Worm (Caenorhabditis elegans) whole organism, L4 larva: ENCODE results near the gene R04F11.2.
A peak's percentile ranks its signal among the peaks of the same experiment; 100 is the strongest.

Source experiments
- T20F7.1 ChIP-seq: fragments of 200-800 bp; sonication (Bioruptor generic); optimal IDR thresholded peaks from 2 replicates; lab custom pipeline; 2018; ENCODE audit warnings: mild to moderate bottlenecking, missing genetic modification characterization, missing compliant biosample characterization
- T26A8.4 ChIP-seq: fragments of 200-800 bp; sonication (Bioruptor generic); IDR thresholded peaks from 2 replicates; pipeline ENCODE4 v1.3.6; 2022; ENCODE audit warnings: missing genetic modification characterization, missing compliant biosample characterization
- ZK337.2 ChIP-seq: fragments of 200-800 bp; sonication (Bioruptor generic); IDR thresholded peaks from 2 replicates; pipeline ENCODE4 v1.3.6; 2022; ENCODE audit warnings: missing genetic modification reagents, missing genetic modification characterization, missing compliant biosample characterization
- ZK546.5 ChIP-seq, 2 experiments: sonication (generic microtip); optimal IDR thresholded peaks; 2 replicates each; lab custom pipeline; 2017; ENCODE audit warnings: missing biosample characterization in 2 of 2, missing genetic modification characterization in 2 of 2
- aha-1 ChIP-seq: fragments of 150-350 bp; peaks from one replicate; lab custom pipeline; 2014; ENCODE audit warnings: missing biosample characterization, missing genetic modification characterization
- aly-2 ChIP-seq: sonication (generic microtip); optimal IDR thresholded peaks from 2 replicates; lab custom pipeline; 2018; ENCODE audit warnings: missing biosample characterization, missing genetic modification characterization
- ceh-28 ChIP-seq: fragments of 150-350 bp; optimal IDR thresholded peaks from 2 replicates; lab custom pipeline; 2014; ENCODE audit warnings: missing biosample characterization, missing genetic modification reagents, missing genetic modification characterization
- ceh-44 ChIP-seq: fragments of 200-800 bp; sonication (Bioruptor generic); IDR thresholded peaks from 2 replicates; pipeline ENCODE4 v1.3.6; 2022; ENCODE audit warnings: missing genetic modification reagents, missing genetic modification characterization, missing compliant biosample characterization
- cey-2 ChIP-seq: sonication (generic microtip); optimal IDR thresholded peaks from 3 replicates; lab custom pipeline; 2017; ENCODE audit warnings: missing genetic modification characterization, mild to moderate bottlenecking, missing compliant biosample characterization, antibody characterized with exemption, borderline replicate concordance; ENCODE audit not compliant: insufficient read depth
- daf-16 ChIP-seq, 3 experiments: sonication (generic microtip); optimal IDR thresholded peaks; 2 replicates each; lab custom pipeline; 2016 to 2017; ENCODE audit warnings: missing genetic modification characterization in 3 of 3, missing genetic modification reagents in 3 of 3, mild to moderate bottlenecking in 2 of 3, missing compliant biosample characterization in 2 of 3, missing biosample characterization in 1 of 3, moderate library complexity in 1 of 3
- daf-8 ChIP-seq: fragments of 200-800 bp; sonication (Bioruptor generic); IDR thresholded peaks from 2 replicates; pipeline ENCODE4 v1.3.6; 2022; ENCODE audit warnings: missing genetic modification characterization, missing compliant biosample characterization
- dmd-6 ChIP-seq: fragments of 200-800 bp; sonication (Bioruptor generic); IDR thresholded peaks from 2 replicates; pipeline ENCODE4 v1.3.6; 2022; ENCODE audit warnings: missing genetic modification reagents, missing genetic modification characterization, missing compliant biosample characterization
- dmd-8 ChIP-seq: fragments of 200-800 bp; sonication (Bioruptor generic); IDR thresholded peaks from 2 replicates; pipeline ENCODE4 v1.3.6; 2022; ENCODE audit warnings: missing genetic modification characterization, missing compliant biosample characterization
- dpl-1 ChIP-seq: fragments of 150-350 bp; optimal IDR thresholded peaks from 2 replicates; lab custom pipeline; 2014; ENCODE audit warnings: missing biosample characterization, missing genetic modification reagents, missing genetic modification characterization
- duxl-1 ChIP-seq: sonication (generic microtip); optimal IDR thresholded peaks from 2 replicates; lab custom pipeline; 2016; ENCODE audit warnings: mild to moderate bottlenecking, missing genetic modification characterization, moderate library complexity, missing compliant biosample characterization; ENCODE audit not compliant: poor library complexity
- dve-1 ChIP-seq: sonication (generic microtip); optimal IDR thresholded peaks from 2 replicates; lab custom pipeline; 2017; ENCODE audit warnings: antibody characterized with exemption, mild to moderate bottlenecking, missing genetic modification characterization, missing compliant biosample characterization; ENCODE audit not compliant: insufficient read depth
- egl-43 ChIP-seq: fragments of 200-800 bp; sonication (Bioruptor generic); IDR thresholded peaks from 2 replicates; pipeline ENCODE4 v1.3.6; 2022; ENCODE audit warnings: missing genetic modification reagents, missing genetic modification characterization, missing compliant biosample characterization
- hmg-1.1 ChIP-seq: fragments of 200-800 bp; sonication (Bioruptor generic); IDR thresholded peaks from 2 replicates; pipeline ENCODE4 v1.3.6; 2022; ENCODE audit warnings: missing genetic modification reagents, missing genetic modification characterization, missing compliant biosample characterization
- lin-1 ChIP-seq: fragments of 200-800 bp; sonication (Bioruptor generic); IDR thresholded peaks from 2 replicates; pipeline ENCODE4 v1.3.6; 2022; ENCODE audit warnings: missing genetic modification reagents, missing genetic modification characterization, missing compliant biosample characterization
- lin-13 ChIP-seq: fragments of 150-350 bp; optimal IDR thresholded peaks from 2 replicates; lab custom pipeline; 2014; ENCODE audit warnings: missing biosample characterization, missing genetic modification reagents, missing genetic modification characterization
- lin-15B ChIP-seq: fragments of 150-350 bp; sonication (generic microtip); optimal IDR thresholded peaks from 3 replicates; lab custom pipeline; 2014; ENCODE audit warnings: missing biosample characterization, missing genetic modification characterization
- lin-38 ChIP-seq: fragments of 200-800 bp; sonication (Bioruptor generic); IDR thresholded peaks from 2 replicates; pipeline ENCODE4 v1.3.6; 2022; ENCODE audit warnings: missing genetic modification reagents, missing genetic modification characterization, missing compliant biosample characterization
- mdl-1 ChIP-seq, 2 experiments: fragments of 150-350 bp in 1 of 2; sonication (generic microtip) in 1 of 2; optimal IDR thresholded peaks; 2 replicates each; lab custom pipeline; 2014 to 2017; ENCODE audit warnings: missing biosample characterization in 2 of 2, missing genetic modification characterization in 2 of 2
- mdt-29 ChIP-seq: fragments of 200-800 bp; sonication (Bioruptor generic); IDR thresholded peaks from 2 replicates; pipeline ENCODE4 v1.3.6; 2022; ENCODE audit warnings: missing genetic modification reagents, missing genetic modification characterization, missing compliant biosample characterization
- mep-1 ChIP-seq: fragments of 150-350 bp; sonication (generic microtip); optimal IDR thresholded peaks from 3 replicates; lab custom pipeline; 2014; ENCODE audit warnings: missing biosample characterization, missing genetic modification characterization
- mxl-3 ChIP-seq: fragments of 200-800 bp; sonication (Bioruptor generic); optimal IDR thresholded peaks from 2 replicates; lab custom pipeline; 2018; ENCODE audit warnings: mild to moderate bottlenecking, missing genetic modification characterization, missing compliant biosample characterization
- nhr-10 ChIP-seq: fragments of 150-350 bp; optimal IDR thresholded peaks from 2 replicates; lab custom pipeline; 2014; ENCODE audit warnings: missing biosample characterization, missing genetic modification characterization
- nhr-102 ChIP-seq: sonication (generic microtip); optimal IDR thresholded peaks from 2 replicates; lab custom pipeline; 2016; ENCODE audit warnings: mild to moderate bottlenecking, missing genetic modification characterization, moderate library complexity, missing compliant biosample characterization
- nhr-111 ChIP-seq: fragments of 200-800 bp; sonication (Bioruptor generic); optimal IDR thresholded peaks from 2 replicates; lab custom pipeline; 2018; ENCODE audit warnings: mild to moderate bottlenecking, missing genetic modification characterization, missing compliant biosample characterization
- nhr-25 ChIP-seq: sonication (generic microtip); optimal IDR thresholded peaks from 2 replicates; lab custom pipeline; 2017; ENCODE audit warnings: missing genetic modification characterization, mild to moderate bottlenecking, missing compliant biosample characterization, antibody characterized with exemption, moderate library complexity, borderline replicate concordance; ENCODE audit not compliant: insufficient read depth
- nhr-28 ChIP-seq: fragments of 150-350 bp; optimal IDR thresholded peaks from 2 replicates; lab custom pipeline; 2014; ENCODE audit warnings: missing biosample characterization, missing genetic modification characterization
- nhr-42 ChIP-seq: fragments of 200-800 bp; sonication (Bioruptor generic); IDR thresholded peaks from 2 replicates; pipeline ENCODE4 v1.3.6; 2022; ENCODE audit warnings: missing genetic modification characterization, missing compliant biosample characterization
- nhr-48 ChIP-seq: sonication (generic microtip); optimal IDR thresholded peaks from 2 replicates; lab custom pipeline; 2016; ENCODE audit warnings: mild to moderate bottlenecking, missing genetic modification characterization, missing compliant biosample characterization
- nhr-6 ChIP-seq: fragments of 150-350 bp; optimal IDR thresholded peaks from 2 replicates; lab custom pipeline; 2014; ENCODE audit warnings: missing biosample characterization, missing genetic modification characterization
- nhr-77 ChIP-seq: fragments of 150-350 bp; optimal IDR thresholded peaks from 2 replicates; lab custom pipeline; 2014; ENCODE audit warnings: missing biosample characterization, missing genetic modification characterization
- pha-4 ChIP-seq, 2 experiments: fragments of 150-350 bp in 1 of 2; fragments of 200-800 bp in 1 of 2; sonication (Bioruptor generic) in 1 of 2; IDR thresholded peaks in 1 of 2; optimal IDR thresholded peaks in 1 of 2; 2 replicates each; pipeline versions ENCODE4 v1.3.6 to Lab custom; 2014 to 2022; ENCODE audit warnings: missing genetic modification characterization in 2 of 2, missing genetic modification reagents in 2 of 2, missing biosample characterization in 1 of 2, missing compliant biosample characterization in 1 of 2
- php-3 ChIP-seq: fragments of 200-800 bp; sonication (Bioruptor generic); IDR thresholded peaks from 2 replicates; pipeline ENCODE4 v1.3.6; 2022; ENCODE audit warnings: missing genetic modification reagents, missing genetic modification characterization, missing compliant biosample characterization
- pqm-1 ChIP-seq: sonication (generic microtip); optimal IDR thresholded peaks from 2 replicates; lab custom pipeline; 2017; ENCODE audit warnings: missing biosample characterization, missing genetic modification characterization
- saeg-2 ChIP-seq: fragments of 200-800 bp; sonication (Bioruptor generic); IDR thresholded peaks from 2 replicates; pipeline ENCODE4 v1.3.6; 2022; ENCODE audit warnings: missing genetic modification reagents, missing genetic modification characterization, missing compliant biosample characterization
- sdz-12 ChIP-seq: fragments of 200-800 bp; sonication (Bioruptor generic); optimal IDR thresholded peaks from 2 replicates; lab custom pipeline; 2018; ENCODE audit warnings: mild to moderate bottlenecking, missing genetic modification characterization, missing compliant biosample characterization
- set-16 ChIP-seq: fragments of 200-800 bp; sonication (Bioruptor generic); IDR thresholded peaks from 2 replicates; pipeline ENCODE4 v1.3.6; 2022; ENCODE audit warnings: missing genetic modification reagents, missing genetic modification characterization, missing compliant biosample characterization
- skn-1 ChIP-seq: fragments of 150-350 bp; optimal IDR thresholded peaks from 2 replicates; lab custom pipeline; 2014; ENCODE audit warnings: missing biosample characterization, missing genetic modification characterization
- tag-97 ChIP-seq: fragments of 200-800 bp; sonication (Bioruptor generic); IDR thresholded peaks from 2 replicates; pipeline ENCODE4 v1.3.6; 2022; ENCODE audit warnings: missing genetic modification characterization, missing compliant biosample characterization
- unc-130 ChIP-seq: sonication (generic microtip); optimal IDR thresholded peaks from 2 replicates; lab custom pipeline; 2016; ENCODE audit warnings: missing genetic modification reagents, missing genetic modification characterization, missing compliant biosample characterization
- unc-39 ChIP-seq: sonication (generic microtip); optimal IDR thresholded peaks from 2 replicates; lab custom pipeline; 2017; ENCODE audit warnings: missing biosample characterization, missing genetic modification characterization
- unc-62 ChIP-seq, 3 experiments: fragments of 150-350 bp in 1 of 3; sonication (generic microtip); optimal IDR thresholded peaks in 2 of 3; peaks in 1 of 3; 1 replicate in 1 of 3; 2 replicates in 2 of 3; lab custom pipeline; 2014 to 2017; ENCODE audit warnings: missing biosample characterization in 3 of 3, missing genetic modification characterization in 3 of 3, missing genetic modification reagents in 3 of 3, missing genotype in 1 of 3
- zag-1 ChIP-seq: fragments of 150-350 bp; optimal IDR thresholded peaks from 2 replicates; lab custom pipeline; 2014; ENCODE audit warnings: missing biosample characterization, missing genetic modification characterization
- zip-11 ChIP-seq: fragments of 200-800 bp; sonication (Bioruptor generic); IDR thresholded peaks from 2 replicates; pipeline ENCODE4 v1.3.6; 2022; ENCODE audit warnings: missing genetic modification characterization, missing compliant biosample characterization

R04F11.2 gene

ce11 chrV:12295520-12295919 is 22.7 kb upstream of the R04F11.2 start:
- TF ChIP-seq lin-38, result no peak
- TF ChIP-seq unc-39 (tag; lab: Kevin White, UChicago), result no peak
- TF ChIP-seq nhr-48, result no peak
- no peak for TF ChIP-seq set-16 (GFP tag; lab: Robert Waterston, UW)
- no peak for TF ChIP-seq dpl-1
- no peak for TF ChIP-seq zip-11 (GFP tag; lab: Robert Waterston, UW)
- no peak for TF ChIP-seq dmd-8 (GFP tag; lab: Robert Waterston, UW)

DNA sequence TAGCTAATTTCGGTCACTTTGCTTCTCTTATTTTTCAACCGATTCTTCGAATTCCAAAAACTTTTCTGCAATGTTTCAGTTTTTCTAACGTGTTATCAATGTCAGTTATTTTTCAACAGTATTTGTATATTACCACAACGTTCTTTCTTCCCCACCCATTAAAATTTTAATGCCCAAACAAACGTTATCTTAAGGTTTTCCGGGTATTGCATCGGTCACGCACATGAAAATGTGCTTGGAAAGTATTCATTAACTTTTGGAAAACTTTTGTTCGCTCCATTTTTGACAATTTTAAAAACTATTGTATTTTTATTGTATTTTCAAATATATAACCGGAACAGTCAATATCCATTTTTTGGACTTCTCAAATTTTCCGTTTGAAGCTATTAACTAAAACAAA is 22.1 kb upstream of the R04F11.2 start:
- TF ChIP-seq aha-1 (tag; lab: Kevin White, UChicago) (no peak), mdt-29 (GFP tag; lab: Robert Waterston, UW) (no peak), zip-11 (GFP tag; lab: Robert Waterston, UW) (no peak), ZK546.5 (tag; optimal IDR thresholded peaks at IDR 0.05; lab: Kevin White, UChicago) (no peak), php-3 (GFP tag; lab: Robert Waterston, UW) (no peak), aly-2 (tag; lab: Kevin White, UChicago) (no peak), mxl-3 (no peak), saeg-2 (GFP tag; lab: Robert Waterston, UW) (no peak), cey-2 (no peak), unc-130 (GFP tag; lab: Kevin White, UChicago) (no peak), T26A8.4 (GFP tag; lab: Robert Waterston, UW) (no peak), daf-8 (GFP tag; lab: Robert Waterston, UW) (no peak), egl-43 (no peak), zag-1 (tag; lab: Kevin White, UChicago) (no peak), lin-13 (GFP tag; lab: Kevin White, UChicago) (no peak), dve-1 (peak; percentile 22), mdl-1 (tag; optimal IDR thresholded peaks at IDR 0.05; lab: Kevin White, UChicago) (no peak), nhr-111 (GFP tag; lab: Kevin White, UChicago) (no peak), nhr-10 (tag; lab: Kevin White, UChicago) (no peak), pqm-1 (peak; percentile 51), unc-62 (GFP tag; optimal IDR thresholded peaks at IDR 0.05 in 1 of 2; lab: Kevin White, UChicago) (no peak), unc-62 (tag; optimal IDR thresholded peaks at IDR 0.05; lab: Kevin White, UChicago) (no peak), lin-15B (tag; lab: Kevin White, UChicago) (no peak), ceh-28 (tag; lab: Kevin White, UChicago) (no peak), skn-1 (tag; lab: Kevin White, UChicago) (no peak), nhr-42 (GFP tag; lab: Robert Waterston, UW) (no peak), lin-1 (GFP tag; lab: Robert Waterston, UW) (no peak), nhr-6 (tag; lab: Kevin White, UChicago) (no peak), nhr-28 (tag; lab: Kevin White, UChicago) (peak; percentile 29), nhr-77 (tag; lab: Kevin White, UChicago) (peak; percentile 18), sdz-12 (GFP tag; lab: Kevin White, UChicago) (no peak), dmd-6 (GFP tag; lab: Robert Waterston, UW) (0 out of 2 replicates have a peak, but pooled peaks have one; percentile 25), daf-16 (GFP tag; optimal IDR thresholded peaks at IDR 0.05; lab: Kevin White, UChicago) (no peak), daf-16 (tag; optimal IDR thresholded peaks at IDR 0.05; lab: Kevin White, UChicago) (peak; percentile 43)

ce11 chrV:12296794-12297193 is 21.4 kb upstream of the R04F11.2 start:
- TF ChIP-seq egl-43 (no peak), ZK337.2 (GFP tag; lab: Robert Waterston, UW) (no peak), mep-1 (tag; lab: Kevin White, UChicago) (no peak), aly-2 (tag; lab: Kevin White, UChicago) (no peak), nhr-28 (tag; lab: Kevin White, UChicago) (no peak), duxl-1 (tag; lab: Kevin White, UChicago) (no peak), nhr-25 (tag; lab: Kevin White, UChicago) (no peak), nhr-102 (no peak), mdl-1 (tag; optimal IDR thresholded peaks at IDR 0.05; lab: Kevin White, UChicago) (peak in 1 of 2 experiments; percentile 29), unc-62 (GFP tag; optimal IDR thresholded peaks at IDR 0.05 in 1 of 2; lab: Kevin White, UChicago) (no peak), unc-62 (tag; optimal IDR thresholded peaks at IDR 0.05; lab: Kevin White, UChicago) (no peak), ceh-44 (no peak), hmg-1.1 (no peak), T20F7.1 (GFP tag; lab: Kevin White, UChicago) (no peak), tag-97 (GFP tag; lab: Robert Waterston, UW) (no peak), pha-4 (GFP tag; IDR thresholded peaks at IDR 0.05; lab: Robert Waterston, UW) (no peak), pha-4 (tag; optimal IDR thresholded peaks at IDR 0.05; lab: Kevin White, UChicago) (no peak)
